Worm (Caenorhabditis elegans) whole organism, L4/young adult: ENCODE results near the gene acs-3.

Experiments used
- W03F9.2 ChIP-seq: fragments of 150-350 bp; optimal IDR thresholded peaks from 2 replicates; lab custom pipeline; 2014; ENCODE audit warnings: missing biosample characterization, missing genetic modification characterization
- dao-5 ChIP-seq: sonication (generic microtip); optimal IDR thresholded peaks from 2 replicates; lab custom pipeline; 2016; ENCODE audit warnings: missing genotype, missing genetic modification characterization, moderate library complexity, missing compliant biosample characterization
- him-1 ChIP-seq: sonication (generic microtip); optimal IDR thresholded peaks from 2 replicates; lab custom pipeline; 2016; ENCODE audit warnings: missing genotype, missing genetic modification reagents, missing genetic modification characterization, missing compliant biosample characterization

The acs-3 gene

ce11 chrV:1964806-1965205 lies 4.5 kb upstream of the acs-3 start, which contains the start of gene srj-15:
TSS of gene srj-15 (minus strand) at chrV:1964906.
- TF ChIP-seq dao-5 (tag; lab: Kevin White, UChicago), result no peak
- TF ChIP-seq W03F9.2 (tag; lab: Kevin White, UChicago), result no peak
- TF ChIP-seq him-1 (tag; lab: Kevin White, UChicago), result no peak

- TF ChIP-seq him-1 (tag; lab: Kevin White, UChicago), result no peak
- no peak for TF ChIP-seq dao-5 (tag; lab: Kevin White, UChicago)
- no peak for TF ChIP-seq W03F9.2 (tag; lab: Kevin White, UChicago)
Observed at ce11 chrV:1966962-1967361, 2.4 kb upstream of the acs-3 start.

- TF ChIP-seq W03F9.2 (tag; lab: Kevin White, UChicago) (no peak), him-1 (tag; lab: Kevin White, UChicago) (no peak), dao-5 (tag; lab: Kevin White, UChicago) (no peak)
Observed at ce11 chrV:1968809-1969208, 519 bp upstream of the acs-3 start.

ce11 chrV:1969690-1970089 lies 362 bp downstream of the acs-3 start:
- TF ChIP-seq W03F9.2 (tag; lab: Kevin White, UChicago) (no peak), dao-5 (tag; lab: Kevin White, UChicago) (no peak), him-1 (tag; lab: Kevin White, UChicago) (no peak)

- TF ChIP-seq him-1 (tag; lab: Kevin White, UChicago) (no peak), dao-5 (tag; lab: Kevin White, UChicago) (no peak), W03F9.2 (tag; lab: Kevin White, UChicago) (no peak)
Observed at ce11 chrV:1975049-1975448, 5.7 kb downstream of the acs-3 start, which contains the start of gene fbxa-201. TSS of gene fbxa-201 (plus strand) at chrV:1975349.

ce11 chrV:1978968-1979367 lies 9.6 kb downstream of the acs-3 start, which contains the start of gene T08B1.4:
TSS of gene T08B1.4 (plus strand) at chrV:1979268.
- TF ChIP-seq W03F9.2 (tag; lab: Kevin White, UChicago), result no peak
- no peak for TF ChIP-seq him-1 (tag; lab: Kevin White, UChicago)
- no peak for TF ChIP-seq dao-5 (tag; lab: Kevin White, UChicago)

ce11 chrV:1986954-1987353 lies 17.6 kb downstream of the acs-3 start, which contains the start of gene T08B1.1:
TSS of gene T08B1.1 (minus strand) at chrV:1987045.
- no peak for TF ChIP-seq W03F9.2 (tag; lab: Kevin White, UChicago)
- no peak for TF ChIP-seq him-1 (tag; lab: Kevin White, UChicago)
- no peak for TF ChIP-seq dao-5 (tag; lab: Kevin White, UChicago)

ce11 chrV:1989220-1989619 lies 19.9 kb downstream of the acs-3 start:
- no peak for TF ChIP-seq W03F9.2 (tag; lab: Kevin White, UChicago)

ce11 chrV:1991381-1991780 lies 22.1 kb downstream of the acs-3 start:
- TF ChIP-seq W03F9.2 (tag; lab: Kevin White, UChicago) (no peak), him-1 (tag; lab: Kevin White, UChicago) (no peak), dao-5 (tag; lab: Kevin White, UChicago) (no peak)

ce11 chrV:1992515-1992968 lies 23.2 kb downstream of the acs-3 start, which contains the start of gene tnt-4:
TSS of gene tnt-4 (minus strand) at chrV:1992918.
- no peak for TF ChIP-seq W03F9.2 (tag; lab: Kevin White, UChicago)
- no peak for TF ChIP-seq him-1 (tag; lab: Kevin White, UChicago)
- no peak for TF ChIP-seq dao-5 (tag; lab: Kevin White, UChicago)

ce11 chrV:1998358-1998757 lies 29.0 kb downstream of the acs-3 start:
- no peak for TF ChIP-seq him-1 (tag; lab: Kevin White, UChicago)
- TF ChIP-seq dao-5 (tag; lab: Kevin White, UChicago), result no peak
- no peak for TF ChIP-seq W03F9.2 (tag; lab: Kevin White, UChicago)

ce11 chrV:1999531-2000094 lies 30.3 kb downstream of the acs-3 start, which contains the start of gene alh-5:
TSS of gene alh-5 (minus strand) at chrV:1999581.
- TF ChIP-seq W03F9.2 (tag; lab: Kevin White, UChicago) (no peak), him-1 (tag; lab: Kevin White, UChicago) (no peak)

- TF ChIP-seq W03F9.2 (tag; lab: Kevin White, UChicago) (no peak), him-1 (tag; lab: Kevin White, UChicago) (no peak), dao-5 (tag; lab: Kevin White, UChicago) (no peak)
Observed at ce11 chrV:2004229-2004628, 34.9 kb downstream of the acs-3 start, which contains the start of gene clec-206. TSS of gene clec-206 (minus strand) at chrV:2004329.

- TF ChIP-seq W03F9.2 (tag; lab: Kevin White, UChicago) (no peak), dao-5 (tag; lab: Kevin White, UChicago) (no peak), him-1 (tag; lab: Kevin White, UChicago) (no peak)
Observed at ce11 chrV:2004659-2005058, 35.3 kb downstream of the acs-3 start, which contains the start of gene cysl-4. TSS of gene cysl-4 (plus strand) at chrV:2004959.
